Worm (Caenorhabditis elegans): ENCODE results near the gene C16D9.1.

ce11 chrV:8268902-8269301 is 9.8 kb downstream of the C16D9.1 start, which contains the start of the genes asp-6 and asp-12:
- TF ChIP-seq snpc-4 (tag; optimal IDR thresholded peaks at IDR 0.05) (no peak), zag-1 (tag; optimal IDR thresholded peaks at IDR 0.05) (no peak), ceh-16 (tag; optimal IDR thresholded peaks at IDR 0.05) (no peak), dmd-4 (tag; optimal IDR thresholded peaks at IDR 0.05) (no peak), lin-13 (GFP tag; optimal IDR thresholded peaks at IDR 0.05) (no peak), lin-39 (tag; optimal IDR thresholded peaks at IDR 0.05) (no peak), nhr-77 (tag; optimal IDR thresholded peaks at IDR 0.05) (no peak), nhr-237 (tag; optimal IDR thresholded peaks at IDR 0.05) (no peak), elt-3 (tag; optimal IDR thresholded peaks at IDR 0.05) (no peak), ztf-11 (tag; optimal IDR thresholded peaks at IDR 0.05) (no peak), crh-2 (tag; optimal IDR thresholded peaks at IDR 0.05) (no peak)

Data from whole organism, L2 larva.